Worm (Caenorhabditis elegans) whole organism, L3 larva: ENCODE data around the gene Y17D7C.6.

Experiments
- ama-1 ChIP-seq: fragments of 150-350 bp; optimal IDR thresholded peaks from 2 replicates; lab custom pipeline; 2018
- egl-27 ChIP-seq: sonication (generic microtip); optimal IDR thresholded peaks from 4 replicates; lab custom pipeline; 2017; ENCODE audit warnings: missing biosample characterization, missing genetic modification reagents, missing genetic modification characterization
- elt-1 ChIP-seq: fragments of 150-350 bp; optimal IDR thresholded peaks from 2 replicates; lab custom pipeline; 2014; ENCODE audit warnings: missing biosample characterization, missing genetic modification characterization
- fkh-10 ChIP-seq: sonication (generic microtip); optimal IDR thresholded peaks from 2 replicates; lab custom pipeline; 2017; ENCODE audit warnings: missing biosample characterization, missing genetic modification reagents, missing genetic modification characterization
- fos-1 ChIP-seq: fragments of 150-350 bp; optimal IDR thresholded peaks from 2 replicates; lab custom pipeline; 2014; ENCODE audit warnings: missing biosample characterization, missing genetic modification characterization
- jun-1 ChIP-seq: fragments of 150-350 bp; optimal IDR thresholded peaks from 2 replicates; lab custom pipeline; 2014; ENCODE audit warnings: missing biosample characterization, missing genetic modification reagents, missing genetic modification characterization
- nhr-11 ChIP-seq: fragments of 150-350 bp; optimal IDR thresholded peaks from 2 replicates; lab custom pipeline; 2014; ENCODE audit warnings: missing biosample characterization, missing genetic modification characterization
- nhr-28 ChIP-seq: fragments of 150-350 bp; optimal IDR thresholded peaks from 2 replicates; lab custom pipeline; 2014; ENCODE audit warnings: missing biosample characterization, missing genetic modification characterization
- pha-4 ChIP-seq: fragments of 150-350 bp; optimal IDR thresholded peaks from 2 replicates; lab custom pipeline; 2014; ENCODE audit warnings: missing biosample characterization, missing genetic modification reagents, missing genetic modification characterization
- pqm-1 ChIP-seq: fragments of 150-350 bp; optimal IDR thresholded peaks from 2 replicates; lab custom pipeline; 2017; ENCODE audit warnings: missing biosample characterization, missing genetic modification characterization, inconsistent platforms

DNA sequence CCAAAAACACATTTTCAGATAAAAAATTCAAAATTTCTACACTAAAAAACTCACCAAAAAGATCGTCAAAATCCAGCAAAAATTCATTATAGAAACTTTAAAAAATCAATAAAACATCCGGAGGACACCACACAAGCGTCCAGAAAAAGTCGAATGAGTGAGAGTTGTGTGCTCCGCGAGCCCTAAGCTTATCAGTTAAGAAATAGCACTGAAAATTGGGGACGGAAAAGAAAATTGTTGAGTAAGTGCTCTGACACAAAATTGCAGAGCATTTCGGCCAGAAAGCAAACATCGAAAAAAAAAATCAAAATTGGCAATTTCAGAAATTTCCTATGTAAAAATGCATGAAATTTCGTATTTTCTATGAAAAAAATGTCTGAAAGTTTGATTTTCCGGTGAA, 28.0 kb downstream of the Y17D7C.6 start:
- TF ChIP-seq fkh-10 (GFP tag; lab: Kevin White, UChicago) (no peak), nhr-28 (no peak), jun-1 (tag; lab: Kevin White, UChicago) (no peak), ama-1 (lab: Kevin White, UChicago) (no peak), nhr-11 (tag; lab: Kevin White, UChicago) (no peak), pha-4 (tag; lab: Kevin White, UChicago) (no peak), fos-1 (no peak), elt-1 (no peak), egl-27 (tag; lab: Kevin White, UChicago) (no peak), pqm-1 (no peak)
